Fruit fly (Drosophila melanogaster) S2 (cell line): Measurements from ENCODE around the gene TwdlH.

Experiments used
- CG8478 ChIP-seq: fragments of >200 bp; optimal IDR thresholded peaks from 2 replicates; lab custom pipeline; 2018
- CTCF ChIP-seq, 2 experiments: fragments of >200 bp; optimal IDR thresholded peaks; 2 replicates each; lab custom pipeline; 2018

dm6 chr3R:26588158-26588584, 45.4 kb upstream of the TwdlH start:
- TF ChIP-seq CTCF (optimal IDR thresholded peaks at IDR 0.05; lab: Kevin White, UChicago) = no peak
- no peak for TF ChIP-seq CG8478 (lab: Kevin White, UChicago)
